Worm (Caenorhabditis elegans) whole organism, late embryonic: ENCODE data around the gene F58D12.3.
A peak's percentile ranks its signal among the peaks of the same experiment; 100 is the strongest.

Source experiments
- K09A11.1 ChIP-seq: sonication (generic microtip); optimal IDR thresholded peaks from 2 replicates; lab custom pipeline; 2017; ENCODE audit warnings: antibody characterized with exemption, mild to moderate bottlenecking, missing genetic modification characterization, missing compliant biosample characterization; ENCODE audit not compliant: insufficient read depth
- T23F11.4 ChIP-seq: fragments of 200-800 bp; sonication (Bioruptor generic); optimal IDR thresholded peaks from 2 replicates; lab custom pipeline; 2018; ENCODE audit warnings: mild to moderate bottlenecking, missing genetic modification characterization, missing compliant biosample characterization
- Y22D7AL.16 ChIP-seq: sonication (generic microtip); optimal IDR thresholded peaks from 2 replicates; lab custom pipeline; 2016; ENCODE audit warnings: missing genetic modification characterization, missing compliant biosample characterization
- ahr-1 ChIP-seq: sonication (generic microtip); optimal IDR thresholded peaks from 2 replicates; lab custom pipeline; 2016; ENCODE audit warnings: missing genetic modification characterization, missing compliant biosample characterization
- ama-1 ChIP-seq: fragments of 150-350 bp; optimal IDR thresholded peaks from 2 replicates; lab custom pipeline; 2014
- ceh-22 ChIP-seq: sonication (generic microtip); optimal IDR thresholded peaks from 2 replicates; lab custom pipeline; 2017; ENCODE audit warnings: missing biosample characterization, missing genetic modification characterization
- ceh-31 ChIP-seq: sonication (generic microtip); optimal IDR thresholded peaks from 2 replicates; lab custom pipeline; 2016; ENCODE audit warnings: missing genetic modification characterization, missing compliant biosample characterization
- ceh-45 ChIP-seq: fragments of 200-800 bp; sonication (Bioruptor generic); IDR thresholded peaks from 2 replicates; pipeline ENCODE4 v1.3.6; 2022; ENCODE audit warnings: missing genetic modification reagents, missing genetic modification characterization, missing compliant biosample characterization
- ceh-48 ChIP-seq: sonication (generic microtip); optimal IDR thresholded peaks from 2 replicates; lab custom pipeline; 2016; ENCODE audit warnings: missing genetic modification characterization, inconsistent platforms, missing compliant biosample characterization
- ceh-6 ChIP-seq: fragments of 200-800 bp; sonication (Bioruptor generic); optimal IDR thresholded peaks from 2 replicates; lab custom pipeline; 2018; ENCODE audit warnings: mild to moderate bottlenecking, missing genetic modification characterization, missing compliant biosample characterization
- ceh-9 ChIP-seq: sonication (generic microtip); optimal IDR thresholded peaks from 2 replicates; lab custom pipeline; 2016; ENCODE audit warnings: mild to moderate bottlenecking, missing genetic modification characterization, inconsistent platforms, missing compliant biosample characterization
- che-1 ChIP-seq: sonication (generic microtip); optimal IDR thresholded peaks from 2 replicates; lab custom pipeline; 2016; ENCODE audit warnings: mild to moderate bottlenecking, missing genetic modification characterization, missing compliant biosample characterization
- dve-1 ChIP-seq: sonication (generic microtip); optimal IDR thresholded peaks from 2 replicates; lab custom pipeline; 2017; ENCODE audit warnings: antibody characterized with exemption, mild to moderate bottlenecking, missing genetic modification characterization, missing compliant biosample characterization
- elt-2 ChIP-seq: sonication (generic microtip); optimal IDR thresholded peaks from 2 replicates; lab custom pipeline; 2016; ENCODE audit warnings: missing genetic modification reagents, missing genetic modification characterization, missing compliant biosample characterization
- elt-4 ChIP-seq: sonication (generic microtip); optimal IDR thresholded peaks from 2 replicates; lab custom pipeline; 2016; ENCODE audit warnings: missing genetic modification characterization, missing compliant biosample characterization
- eyg-1 ChIP-seq: sonication (generic microtip); optimal IDR thresholded peaks from 2 replicates; lab custom pipeline; 2016; ENCODE audit warnings: missing genotype, missing genetic modification characterization, missing compliant biosample characterization
- fkh-10 ChIP-seq: fragments of 150-350 bp; optimal IDR thresholded peaks from 2 replicates; lab custom pipeline; 2014; ENCODE audit warnings: missing biosample characterization, missing genetic modification reagents, missing genetic modification characterization
- fkh-6 ChIP-seq: sonication (generic microtip); optimal IDR thresholded peaks from 2 replicates; lab custom pipeline; 2016; ENCODE audit warnings: missing genetic modification characterization, missing compliant biosample characterization
- hlh-30 ChIP-seq: sonication (generic microtip); optimal IDR thresholded peaks from 2 replicates; lab custom pipeline; 2017; ENCODE audit warnings: antibody characterized with exemption, missing genetic modification characterization, missing compliant biosample characterization; ENCODE audit not compliant: insufficient read depth
- hlh-8 ChIP-seq: sonication (generic microtip); optimal IDR thresholded peaks from 2 replicates; lab custom pipeline; 2016; ENCODE audit warnings: missing genotype, missing genetic modification characterization, missing compliant biosample characterization
- lim-6 ChIP-seq: sonication (generic microtip); optimal IDR thresholded peaks from 2 replicates; lab custom pipeline; 2016; ENCODE audit warnings: missing genetic modification characterization, missing compliant biosample characterization
- nfya-1 ChIP-seq: sonication (generic microtip); optimal IDR thresholded peaks from 2 replicates; lab custom pipeline; 2017; ENCODE audit warnings: missing genetic modification characterization, mild to moderate bottlenecking, missing compliant biosample characterization, antibody characterized with exemption, moderate library complexity
- nhr-232 ChIP-seq: sonication (generic microtip); optimal IDR thresholded peaks from 2 replicates; lab custom pipeline; 2016; ENCODE audit warnings: missing genetic modification characterization, missing compliant biosample characterization
- pag-3 ChIP-seq: sonication (generic microtip); optimal IDR thresholded peaks from 2 replicates; lab custom pipeline; 2016; ENCODE audit warnings: missing compliant biosample characterization, missing genetic modification characterization, borderline replicate concordance
- pax-1 ChIP-seq: fragments of 150-350 bp; optimal IDR thresholded peaks from 2 replicates; lab custom pipeline; 2014; ENCODE audit warnings: missing biosample characterization, missing genetic modification characterization
- pha-4 ChIP-seq: fragments of 150-350 bp; optimal IDR thresholded peaks from 2 replicates; lab custom pipeline; 2018; ENCODE audit warnings: missing biosample characterization, missing genetic modification reagents, missing genetic modification characterization
- pqm-1 ChIP-seq: sonication (generic microtip); optimal IDR thresholded peaks from 2 replicates; lab custom pipeline; 2016; ENCODE audit warnings: missing genetic modification characterization, missing compliant biosample characterization
- ref-2 ChIP-seq: sonication (generic microtip); optimal IDR thresholded peaks from 2 replicates; lab custom pipeline; 2016; ENCODE audit warnings: missing genetic modification characterization, missing compliant biosample characterization
- sox-4 ChIP-seq: sonication (generic microtip); optimal IDR thresholded peaks from 2 replicates; lab custom pipeline; 2017; ENCODE audit warnings: mild to moderate bottlenecking, missing genetic modification characterization, inconsistent platforms, missing compliant biosample characterization
- tbx-7 ChIP-seq: sonication (generic microtip); optimal IDR thresholded peaks from 2 replicates; lab custom pipeline; 2016; ENCODE audit warnings: missing genotype, missing genetic modification characterization, missing compliant biosample characterization
- unc-3 ChIP-seq, 2 experiments: fragments of 200-800 bp in 1 of 2; sonication (Bioruptor generic) in 1 of 2; sonication (generic microtip) in 1 of 2; conservative IDR thresholded peaks in 1 of 2; optimal IDR thresholded peaks in 1 of 2; 2 replicates each; pipeline versions ENCODE4 v1.3.6 to Lab custom; 2016 to 2022; ENCODE audit warnings: missing compliant biosample characterization in 2 of 2, missing genetic modification characterization in 2 of 2, missing genetic modification reagents in 1 of 2
- unc-42 ChIP-seq: sonication (generic microtip); optimal IDR thresholded peaks from 2 replicates; lab custom pipeline; 2016; ENCODE audit warnings: missing genotype, missing genetic modification characterization, missing compliant biosample characterization
- unc-55 ChIP-seq: sonication (generic microtip); optimal IDR thresholded peaks from 2 replicates; lab custom pipeline; 2017; ENCODE audit warnings: missing biosample characterization, missing genetic modification reagents, missing genetic modification characterization
- zip-5 ChIP-seq: sonication (generic microtip); optimal IDR thresholded peaks from 2 replicates; lab custom pipeline; 2016; ENCODE audit warnings: missing genetic modification characterization, missing compliant biosample characterization

The F58D12.3 gene

DNA sequence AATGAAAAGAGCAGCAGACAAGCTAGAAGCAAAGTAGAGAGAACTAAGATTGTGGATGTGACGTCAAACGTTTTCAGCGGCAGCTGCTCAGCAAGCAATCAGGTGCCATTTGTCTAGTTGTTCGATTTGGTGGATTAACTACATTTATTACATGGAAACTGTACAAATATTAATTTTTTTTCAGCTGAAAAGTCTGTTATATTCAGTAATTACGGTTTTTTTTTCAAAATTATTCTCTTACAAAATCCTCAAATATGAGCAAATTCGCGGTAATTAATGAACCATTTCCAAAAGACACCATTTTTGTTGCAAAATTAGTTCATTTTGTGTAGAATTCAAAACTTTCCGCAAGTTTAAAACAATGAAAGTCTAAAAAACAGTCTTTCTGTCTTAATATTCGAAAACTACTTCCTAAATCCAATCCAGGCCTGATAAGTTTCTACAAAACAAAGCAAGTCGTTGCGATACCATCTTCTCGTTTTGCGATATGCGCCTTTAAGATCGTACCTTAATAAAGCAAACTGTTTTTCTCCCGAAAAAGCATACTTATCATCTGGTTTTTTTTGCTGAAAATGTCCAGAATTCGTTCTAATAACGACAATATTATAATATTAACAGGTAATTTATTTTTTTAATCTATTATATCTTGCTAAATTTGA, 32.8 kb downstream of the F58D12.3 start, which contains the start of the genes D1086.5 and him-5:
D1086.5 (minus strand) TSS at position 51 of the 659 bp plus-strand sequence.
him-5 (plus strand) TSS at position 118 of the 659 bp plus-strand sequence.
- TF ChIP-seq unc-42 (no peak), pha-4 (tag; lab: Kevin White, UChicago) (no peak), hlh-8 (tag; lab: Kevin White, UChicago) (no peak), unc-55 (GFP tag; lab: Kevin White, UChicago) (no peak), lim-6 (tag; lab: Kevin White, UChicago) (no peak), K09A11.1 (tag; lab: Kevin White, UChicago) (no peak), pag-3 (tag; lab: Kevin White, UChicago) (no peak), ceh-22 (no peak), elt-2 (tag; lab: Kevin White, UChicago) (no peak), fkh-10 (GFP tag; lab: Kevin White, UChicago) (no peak), ceh-48 (tag; lab: Kevin White, UChicago) (no peak), sox-4 (tag; lab: Kevin White, UChicago) (no peak), dve-1 (tag; lab: Kevin White, UChicago) (no peak), che-1 (tag; lab: Kevin White, UChicago) (no peak), pax-1 (no peak)
- TF ChIP-seq, all 69 proteins: peak for 0

ce11 chrV:14092403-14092802, 34.8 kb downstream of the F58D12.3 start, which contains the start of gene D1086.3:
Gene D1086.3, plus strand, starts transcription at chrV:14092792.
- peak; percentile 72 for TF ChIP-seq ama-1 (lab: Kevin White, UChicago)
- TF ChIP-seq tbx-7 (tag; lab: Kevin White, UChicago), result no peak

ce11 chrV:14093805-14094204, 36.2 kb downstream of the F58D12.3 start, which contains the start of gene D1086.8:
Gene D1086.8, plus strand, starts transcription at chrV:14094105.
- TF ChIP-seq unc-42 (no peak), pqm-1 (no peak), K09A11.1 (tag; lab: Kevin White, UChicago) (no peak), unc-3 (GFP tag; conservative IDR thresholded peaks at IDR 0.05; lab: Robert Waterston, UW) (no peak), unc-3 (tag; optimal IDR thresholded peaks at IDR 0.05; lab: Kevin White, UChicago) (no peak), Y22D7AL.16 (tag; lab: Kevin White, UChicago) (no peak), lim-6 (tag; lab: Kevin White, UChicago) (no peak), pax-1 (no peak), ceh-31 (tag; lab: Kevin White, UChicago) (no peak), nhr-232 (tag; lab: Kevin White, UChicago) (no peak), ceh-22 (no peak)

ce11 chrV:14094546-14094945, 36.9 kb downstream of the F58D12.3 start:
- TF ChIP-seq eyg-1 (no peak), T23F11.4 (no peak), hlh-8 (tag; lab: Kevin White, UChicago) (no peak), elt-4 (no peak), fkh-6 (tag; lab: Kevin White, UChicago) (no peak), ama-1 (lab: Kevin White, UChicago) (no peak), nfya-1 (tag; lab: Kevin White, UChicago) (no peak), zip-5 (tag; lab: Kevin White, UChicago) (no peak), ahr-1 (tag; lab: Kevin White, UChicago) (no peak), ceh-9 (tag; lab: Kevin White, UChicago) (no peak), ceh-45 (GFP tag; lab: Robert Waterston, UW) (no peak), ceh-6 (GFP tag; lab: Kevin White, UChicago) (no peak), ref-2 (no peak), pag-3 (tag; lab: Kevin White, UChicago) (no peak), hlh-30 (tag; lab: Kevin White, UChicago) (no peak)
